Fruit fly (Drosophila melanogaster): Measurements from ENCODE around the gene hh.

The hh gene

dm6 chr3R:23167507-23168324, 26.0 kb upstream of the hh start, which contains the start of gene Irk1 (continued):
- TF ChIP-seq CG6654 (GFP tag; optimal IDR thresholded peaks at IDR 0.05) (no peak), chinmo (GFP tag; IDR thresholded peaks at IDR 0.05; ENCODE audit: partially characterized antibody) (peak; percentile 86; the same call in 2 of the 4 replicates), BEAF-32 (GFP tag; optimal IDR thresholded peaks at IDR 0.05) (no peak), sr (GFP tag; IDR thresholded peaks at IDR 0.05) (no peak), CG34422 (GFP tag; IDR thresholded peaks at IDR 0.05) (peak; percentile 23; the same call in 1 of the 3 replicates), BtbVII (GFP tag; optimal IDR thresholded peaks at IDR 0.05) (no peak), Sox100B (GFP tag; optimal IDR thresholded peaks at IDR 0.05) (no peak), CTCF (GFP tag; optimal IDR thresholded peaks at IDR 0.05) (peak; percentile 83)

- TF ChIP-seq gce (GFP tag; IDR thresholded peaks at IDR 0.05) (no peak), Hmr (GFP tag; optimal IDR thresholded peaks at IDR 0.05) (no peak), CG11247 (GFP tag; IDR thresholded peaks at IDR 0.05) (no peak)
Observed at dm6 chr3R:23164630-23165029, 22.9 kb upstream of the hh start.

- TF ChIP-seq CG16815 (GFP tag; optimal IDR thresholded peaks at IDR 0.05), result no peak
- no peak for TF ChIP-seq Eip74EF (GFP tag; optimal IDR thresholded peaks at IDR 0.05)
- no peak for TF ChIP-seq PHDP (tag; optimal IDR thresholded peaks at IDR 0.05)
- TF ChIP-seq CG31441 (GFP tag; IDR thresholded peaks at IDR 0.05), result no peak
- TF ChIP-seq CG12391 (tag; optimal IDR thresholded peaks at IDR 0.05), result no peak
- no peak for TF ChIP-seq CG13624 (GFP tag; optimal IDR thresholded peaks at IDR 0.05)
- no peak for TF ChIP-seq CG12744 (GFP tag; optimal IDR thresholded peaks at IDR 0.05)
- TF ChIP-seq ssp (GFP tag; IDR thresholded peaks at IDR 0.05), result no peak
- no peak for TF ChIP-seq Gsc (GFP tag; IDR thresholded peaks at IDR 0.05)
- no peak for TF ChIP-seq CG8359 (GFP tag; optimal IDR thresholded peaks at IDR 0.05; ENCODE audit: borderline replicate concordance)
- no peak for TF ChIP-seq Dll (GFP tag; IDR thresholded peaks at IDR 0.05; ENCODE audit: partially characterized antibody)
- no peak for TF ChIP-seq h (optimal IDR thresholded peaks at IDR 0.05)
- no peak for TF ChIP-seq vnd (GFP tag; IDR thresholded peaks at IDR 0.05; ENCODE audit: partially characterized antibody)
- TF ChIP-seq croc (GFP tag; conservative IDR thresholded peaks at IDR 0.05), result no peak
- no peak for TF ChIP-seq CG7786 (GFP tag; optimal IDR thresholded peaks at IDR 0.05)
- no peak for TF ChIP-seq CG10543 (GFP tag; optimal IDR thresholded peaks at IDR 0.05)
- no peak for TF ChIP-seq CG8290 (GFP tag; optimal IDR thresholded peaks at IDR 0.05)
- no peak for TF ChIP-seq CG8290 (tag; optimal IDR thresholded peaks at IDR 0.05)
- TF ChIP-seq seq (GFP tag; IDR thresholded peaks at IDR 0.05), result no peak
- no peak for TF ChIP-seq Sox100B (GFP tag; optimal IDR thresholded peaks at IDR 0.05)
- TF ChIP-seq abd-A (tag; optimal IDR thresholded peaks at IDR 0.05), result no peak
Observed at dm6 chr3R:23164134-23164533, 22.4 kb upstream of the hh start.

dm6 chr3R:23161288-23161870, 19.7 kb upstream of the hh start, which contains the start of gene CG13829:
CG13829 (minus strand) TSS chr3R:23161338.
- TF ChIP-seq trh (GFP tag; optimal IDR thresholded peaks at IDR 0.05) (no peak), lab (GFP tag; optimal IDR thresholded peaks at IDR 0.05) (peak; percentile 56), CG12769 (tag; optimal IDR thresholded peaks at IDR 0.05) (peak; percentile 8), CG18599 (GFP tag; optimal IDR thresholded peaks at IDR 0.05) (peak; percentile 57), Nf-YC (tag; optimal IDR thresholded peaks at IDR 0.05) (peak; percentile 51), seq (GFP tag; IDR thresholded peaks at IDR 0.05) (no peak), BtbVII (GFP tag; optimal IDR thresholded peaks at IDR 0.05) (peak; percentile 32), caup (GFP tag; optimal IDR thresholded peaks at IDR 0.05; ENCODE audit: severe bottlenecking) (peak; percentile 20), gem (tag; optimal IDR thresholded peaks at IDR 0.05) (peak; percentile 36), gro (GFP tag; optimal IDR thresholded peaks at IDR 0.05) (peak; percentile 52), sens-2 (GFP tag; IDR thresholded peaks at IDR 0.05) (peak; percentile 45; the same call in 1 of the 2 replicates), cwo (GFP tag; optimal IDR thresholded peaks at IDR 0.05) (peak; percentile 63), sd (tag; optimal IDR thresholded peaks at IDR 0.05) (peak; percentile 97), CG13894 (tag; optimal IDR thresholded peaks at IDR 0.05) (peak; percentile 54), Ets65A (GFP tag) (peak; percentile 9), Vsx1 (GFP tag; optimal IDR thresholded peaks at IDR 0.05) (peak; percentile 95)

Data from whole organism, embryonic.